Worm (Caenorhabditis elegans) whole organism, L1 larva: ENCODE results near the gene srh-199.

Experiments used
- C16A3.4 ChIP-seq: fragments of 150-350 bp; optimal IDR thresholded peaks from 2 replicates; lab custom pipeline; 2014; ENCODE audit warnings: missing biosample characterization, missing genetic modification characterization
- C34B4.2 ChIP-seq: sonication (generic microtip); optimal IDR thresholded peaks from 2 replicates; lab custom pipeline; 2017; ENCODE audit warnings: mild to moderate bottlenecking, missing genetic modification characterization, missing compliant biosample characterization
- ceh-63 ChIP-seq: fragments of 200-800 bp; sonication (Bioruptor generic); optimal IDR thresholded peaks from 2 replicates; lab custom pipeline; 2018; ENCODE audit warnings: mild to moderate bottlenecking, missing genetic modification characterization, missing compliant biosample characterization
- ceh-8 ChIP-seq: fragments of 200-800 bp; sonication (Bioruptor generic); optimal IDR thresholded peaks from 2 replicates; lab custom pipeline; 2018; ENCODE audit warnings: mild to moderate bottlenecking, missing genetic modification characterization, moderate library complexity, missing compliant biosample characterization
- ces-1 ChIP-seq: fragments of 150-350 bp; optimal IDR thresholded peaks from 2 replicates; lab custom pipeline; 2014; ENCODE audit warnings: missing biosample characterization, missing genetic modification reagents, missing genetic modification characterization
- elt-3 ChIP-seq, 6 experiments: fragments of 150-350 bp in 1 of 6; sonication (generic microtip); optimal IDR thresholded peaks; 2 replicates each; lab custom pipeline; 2017 to 2018; ENCODE audit warnings: missing biosample characterization in 6 of 6, missing genetic modification characterization in 6 of 6, inconsistent platforms in 1 of 6
- grh-1 ChIP-seq: fragments of 200-800 bp; sonication (Bioruptor generic); IDR thresholded peaks from 2 replicates; pipeline ENCODE4 v1.3.6; 2022; ENCODE audit warnings: missing genetic modification reagents, missing genetic modification characterization, missing compliant biosample characterization
- lin-13 ChIP-seq: fragments of 150-350 bp; optimal IDR thresholded peaks from 2 replicates; lab custom pipeline; 2014; ENCODE audit warnings: missing biosample characterization, missing genetic modification reagents, missing genetic modification characterization
- lsy-2 ChIP-seq, 2 experiments: fragments of 150-350 bp; optimal IDR thresholded peaks; 2 replicates each; lab custom pipeline; 2014; ENCODE audit warnings: missing biosample characterization in 2 of 2, missing genetic modification characterization in 2 of 2
- nhr-11 ChIP-seq: fragments of 150-350 bp; optimal IDR thresholded peaks from 2 replicates; lab custom pipeline; 2014; ENCODE audit warnings: missing biosample characterization, missing genetic modification characterization
- nhr-28 ChIP-seq: fragments of 150-350 bp; optimal IDR thresholded peaks from 2 replicates; lab custom pipeline; 2014; ENCODE audit warnings: missing biosample characterization, missing genetic modification characterization
- snu-23 ChIP-seq: sonication (generic microtip); optimal IDR thresholded peaks from 2 replicates; lab custom pipeline; 2016; ENCODE audit warnings: missing genetic modification characterization, missing compliant biosample characterization
- sox-4 ChIP-seq: sonication (generic microtip); optimal IDR thresholded peaks from 2 replicates; lab custom pipeline; 2016; ENCODE audit warnings: missing genetic modification characterization, missing compliant biosample characterization
- sptf-1 ChIP-seq: fragments of 150-350 bp; optimal IDR thresholded peaks from 2 replicates; lab custom pipeline; 2014; ENCODE audit warnings: missing biosample characterization, missing genetic modification characterization
- unc-62 ChIP-seq: fragments of 150-350 bp; optimal IDR thresholded peaks from 2 replicates; lab custom pipeline; 2014; ENCODE audit warnings: missing biosample characterization, missing genetic modification reagents, missing genetic modification characterization
- vab-15 ChIP-seq: sonication (generic microtip); optimal IDR thresholded peaks from 2 replicates; lab custom pipeline; 2017; ENCODE audit warnings: missing genotype, mild to moderate bottlenecking, missing genetic modification characterization, missing compliant biosample characterization
- xbp-1 ChIP-seq: sonication (generic microtip); optimal IDR thresholded peaks from 2 replicates; lab custom pipeline; 2016; ENCODE audit warnings: missing genetic modification characterization, missing compliant biosample characterization
- zip-4 ChIP-seq: fragments of 200-800 bp; sonication (Bioruptor generic); optimal IDR thresholded peaks from 2 replicates; lab custom pipeline; 2018; ENCODE audit warnings: mild to moderate bottlenecking, missing genetic modification characterization, moderate library complexity, missing compliant biosample characterization
- ztf-11 ChIP-seq, 2 experiments: sonication (generic microtip); optimal IDR thresholded peaks; 2 replicates each; lab custom pipeline; 2016 to 2017; ENCODE audit warnings: missing genetic modification characterization in 2 of 2, missing biosample characterization in 1 of 2, missing compliant biosample characterization in 1 of 2
- ztf-4 ChIP-seq: fragments of 150-350 bp; optimal IDR thresholded peaks from 2 replicates; lab custom pipeline; 2014; ENCODE audit warnings: missing biosample characterization, missing genetic modification characterization

The srh-199 gene

ce11 chrV:1701584-1702101, 49.7 kb downstream of the srh-199 start, which contains the start of gene srw-90:
TSS of gene srw-90 (plus strand) at chrV:1702051.
- TF ChIP-seq unc-62 (GFP tag; lab: Kevin White, UChicago) (no peak), C34B4.2 (tag; lab: Kevin White, UChicago) (no peak), ces-1 (GFP tag; lab: Kevin White, UChicago) (no peak), nhr-11 (tag; lab: Kevin White, UChicago) (no peak), snu-23 (GFP tag; lab: Kevin White, UChicago) (no peak), zip-4 (GFP tag; lab: Kevin White, UChicago) (no peak), sptf-1 (no peak), sox-4 (tag; lab: Kevin White, UChicago) (no peak), nhr-28 (tag; lab: Kevin White, UChicago) (no peak), elt-3 (tag; optimal IDR thresholded peaks at IDR 0.05; lab: Kevin White, UChicago) (no peak), lin-13 (GFP tag; lab: Kevin White, UChicago) (no peak), grh-1 (GFP tag; lab: Robert Waterston, UW) (no peak), lsy-2 (tag; optimal IDR thresholded peaks at IDR 0.05; lab: Kevin White, UChicago) (no peak), ztf-4 (tag; lab: Kevin White, UChicago) (no peak), xbp-1 (tag; lab: Kevin White, UChicago) (no peak), vab-15 (tag; lab: Kevin White, UChicago) (no peak), ztf-11 (tag; optimal IDR thresholded peaks at IDR 0.05; lab: Kevin White, UChicago) (no peak), ceh-63 (GFP tag; lab: Kevin White, UChicago) (no peak), C16A3.4 (tag; lab: Kevin White, UChicago) (no peak), ceh-8 (GFP tag; lab: Kevin White, UChicago) (no peak)
